Worm (Caenorhabditis elegans): ENCODE data around the gene ceh-60.

ce11 chrX:6499736-6500135 lies 30.2 kb downstream of the ceh-60 start, which contains the start of gene actl-1:
- TF ChIP-seq ref-1 (GFP tag; conservative IDR thresholded peaks at IDR 0.05) (no peak), med-1 (GFP tag; optimal IDR thresholded peaks at IDR 0.05; ENCODE audit: insufficient read depth) (no peak), cog-1 (tag; optimal IDR thresholded peaks at IDR 0.05) (no peak), flt-1 (GFP tag; IDR thresholded peaks at IDR 0.05) (no peak), klf-2 (GFP tag; conservative IDR thresholded peaks at IDR 0.05) (no peak)

Data from whole organism, midembryonic.